Worm (Caenorhabditis elegans) whole organism, L1 larva: ENCODE results near the gene T27A10.5.

Source experiments
- dpl-1 ChIP-seq, 3 experiments: fragments of 150-350 bp in 2 of 3; sonication (generic microtip) in 1 of 3; optimal IDR thresholded peaks; 2 replicates each; lab custom pipeline; 2014 to 2017; ENCODE audit warnings: missing biosample characterization in 3 of 3, missing genetic modification characterization in 3 of 3, missing genetic modification reagents in 3 of 3
- egl-13 ChIP-seq: sonication (generic microtip); optimal IDR thresholded peaks from 2 replicates; lab custom pipeline; 2016; ENCODE audit warnings: missing genotype, missing genetic modification reagents, missing genetic modification characterization, missing compliant biosample characterization
- fkh-10 ChIP-seq: sonication (generic microtip); optimal IDR thresholded peaks from 2 replicates; lab custom pipeline; 2017; ENCODE audit warnings: missing biosample characterization, missing genetic modification reagents, missing genetic modification characterization
- fkh-4 ChIP-seq: sonication (generic microtip); optimal IDR thresholded peaks from 2 replicates; lab custom pipeline; 2016; ENCODE audit warnings: missing compliant biosample characterization, missing genetic modification characterization, borderline replicate concordance
- jun-1 ChIP-seq: fragments of 150-350 bp; optimal IDR thresholded peaks from 2 replicates; lab custom pipeline; 2014; ENCODE audit warnings: missing biosample characterization, missing genetic modification reagents, missing genetic modification characterization
- lin-39 ChIP-seq: fragments of 150-350 bp; optimal IDR thresholded peaks from 2 replicates; lab custom pipeline; 2014; ENCODE audit warnings: missing biosample characterization, missing genetic modification reagents, missing genetic modification characterization
- mef-2 ChIP-seq: fragments of 150-350 bp; optimal IDR thresholded peaks from 2 replicates; lab custom pipeline; 2014; ENCODE audit warnings: missing biosample characterization, missing genetic modification characterization
- nhr-11 ChIP-seq: fragments of 150-350 bp; optimal IDR thresholded peaks from 2 replicates; lab custom pipeline; 2014; ENCODE audit warnings: missing biosample characterization, missing genetic modification characterization
- nhr-12 ChIP-seq: sonication (generic microtip); optimal IDR thresholded peaks from 2 replicates; lab custom pipeline; 2017; ENCODE audit warnings: missing biosample characterization, missing genetic modification characterization
- nhr-76 ChIP-seq: sonication (generic microtip); optimal IDR thresholded peaks from 2 replicates; lab custom pipeline; 2017; ENCODE audit warnings: missing biosample characterization, missing genetic modification characterization
- unc-62 ChIP-seq: fragments of 150-350 bp; optimal IDR thresholded peaks from 2 replicates; lab custom pipeline; 2014; ENCODE audit warnings: missing biosample characterization, missing genetic modification reagents, missing genetic modification characterization
- ztf-4 ChIP-seq: fragments of 150-350 bp; optimal IDR thresholded peaks from 2 replicates; lab custom pipeline; 2014; ENCODE audit warnings: missing biosample characterization, missing genetic modification characterization

ce11 chrX:3551173-3551572 is 22.2 kb downstream of the T27A10.5 start:
- no peak for TF ChIP-seq fkh-4 (tag; lab: Kevin White, UChicago)
- no peak for TF ChIP-seq unc-62 (GFP tag; lab: Kevin White, UChicago)
- TF ChIP-seq egl-13 (tag; lab: Kevin White, UChicago): no peak
- no peak for TF ChIP-seq dpl-1 (GFP tag; optimal IDR thresholded peaks at IDR 0.05; lab: Kevin White, UChicago)
- no peak for TF ChIP-seq nhr-12 (tag; lab: Kevin White, UChicago)
- TF ChIP-seq nhr-11 (tag; lab: Kevin White, UChicago): no peak
- no peak for TF ChIP-seq ztf-4 (tag; lab: Kevin White, UChicago)
- no peak for TF ChIP-seq fkh-10 (GFP tag; lab: Kevin White, UChicago)
- no peak for TF ChIP-seq mef-2 (tag; lab: Kevin White, UChicago)
- no peak for TF ChIP-seq lin-39 (tag; lab: Kevin White, UChicago)
- no peak for TF ChIP-seq jun-1 (tag; lab: Kevin White, UChicago)
- no peak for TF ChIP-seq nhr-76
